Fruit fly (Drosophila melanogaster) Kc167 (cell line): ENCODE measurements around the gene CG34300.

Experiments used
- Myc ChIP-seq: fragments of >200 bp; optimal IDR thresholded peaks from 2 replicates; lab custom pipeline; 2017; ENCODE audit warnings: missing external identifiers
- Sin3A ChIP-seq: fragments of >200 bp; optimal IDR thresholded peaks from 2 replicates; lab custom pipeline; 2018; ENCODE audit warnings: missing external identifiers
- h ChIP-seq: fragments of >200 bp; optimal IDR thresholded peaks from 3 replicates; lab custom pipeline; 2018; ENCODE audit warnings: missing external identifiers
- insv ChIP-seq: fragments of >200 bp; optimal IDR thresholded peaks from 3 replicates; lab custom pipeline; 2018; ENCODE audit warnings: missing external identifiers
- psq ChIP-seq: fragments of >200 bp; optimal IDR thresholded peaks from 2 replicates; lab custom pipeline; 2017; ENCODE audit warnings: missing external identifiers
- ttk ChIP-seq: sonication (Bioruptor generic); optimal IDR thresholded peaks from 2 replicates; lab custom pipeline; 2017; ENCODE audit warnings: missing external identifiers

CG34300 gene

DNA sequence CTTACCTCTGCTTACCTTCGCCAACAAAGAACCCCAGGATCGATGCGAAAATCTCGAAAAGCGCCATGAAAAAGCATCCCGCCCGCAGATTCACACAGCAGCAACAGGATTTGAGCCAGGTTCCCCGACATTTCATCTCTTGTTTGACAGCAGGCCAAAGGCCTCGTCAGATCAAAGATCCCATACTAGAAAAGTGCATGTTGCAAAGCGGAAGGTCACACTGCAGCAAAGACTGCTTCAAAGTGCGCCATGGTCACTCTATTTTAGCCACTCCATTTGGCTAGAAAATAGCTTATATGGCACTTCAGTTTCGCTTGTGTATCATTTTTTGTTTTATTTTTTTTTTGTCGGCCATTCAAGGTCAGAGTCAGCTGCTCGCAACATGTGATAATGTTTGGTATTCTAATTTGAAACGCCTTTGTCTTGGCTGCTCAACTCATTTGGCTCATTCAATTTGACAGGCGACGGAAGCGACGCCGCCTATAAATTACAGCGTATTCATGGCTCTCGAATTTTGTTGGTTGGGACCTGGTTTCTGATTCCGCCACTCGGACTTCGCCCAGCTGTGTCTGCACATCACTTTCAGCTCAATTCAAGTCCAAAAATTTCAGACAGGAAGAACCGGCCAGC is at the start of gene CG34300:
Gene CG34300 (minus strand): TSS at position 136 of the 630 bp plus-strand sequence.
- TF ChIP-seq insv (no peak), psq (lab: Kevin White, UChicago) (no peak), Myc (lab: Kevin White, UChicago) (no peak)

DNA sequence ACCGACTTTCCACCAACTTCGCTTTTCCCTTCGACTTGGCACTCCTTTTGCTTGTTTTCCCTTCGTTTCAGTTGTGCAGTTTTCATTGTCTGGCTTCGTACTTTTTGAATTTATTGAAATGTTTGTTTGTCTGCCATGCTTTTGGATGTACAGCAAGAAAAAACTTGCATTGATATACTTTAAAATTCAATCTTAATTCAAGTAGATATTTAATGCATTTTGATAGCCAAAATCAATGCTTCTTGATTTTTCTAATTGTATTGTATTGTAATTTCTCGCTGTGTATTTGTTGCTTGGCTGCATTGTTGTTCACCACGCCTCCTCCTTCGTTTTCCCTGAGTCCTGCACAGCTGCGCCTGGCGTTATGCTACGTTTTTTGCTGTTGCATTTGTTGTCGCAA is 48.3 kb upstream of the CG34300 start:
- no peak for TF ChIP-seq ttk

DNA sequence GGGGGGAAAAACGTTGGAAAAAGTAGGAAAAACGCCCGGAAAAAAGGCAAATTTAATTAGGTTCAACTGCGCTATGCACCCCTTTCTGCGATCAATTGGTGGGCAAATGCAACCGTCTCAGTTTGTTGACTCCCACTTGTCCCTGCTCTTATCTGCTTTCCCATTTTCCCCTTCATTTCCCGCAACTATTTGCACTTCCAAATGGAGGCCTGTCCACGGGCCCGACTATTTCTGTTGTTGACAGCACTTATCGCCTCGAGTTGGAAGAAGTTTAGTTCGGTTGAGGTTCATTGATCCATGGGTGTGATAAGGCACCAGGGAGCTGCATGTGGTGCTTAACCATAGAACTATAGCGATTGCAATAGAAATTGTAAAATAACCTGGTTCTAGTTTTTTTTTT is 46.2 kb upstream of the CG34300 start:
- TF ChIP-seq ttk, result no peak
- no peak for TF ChIP-seq Sin3A
- no peak for TF ChIP-seq psq (lab: Kevin White, UChicago)
- no peak for TF ChIP-seq h (lab: Kevin White, UChicago)
- TF ChIP-seq Myc (lab: Kevin White, UChicago), result no peak
- no peak for TF ChIP-seq insv

DNA sequence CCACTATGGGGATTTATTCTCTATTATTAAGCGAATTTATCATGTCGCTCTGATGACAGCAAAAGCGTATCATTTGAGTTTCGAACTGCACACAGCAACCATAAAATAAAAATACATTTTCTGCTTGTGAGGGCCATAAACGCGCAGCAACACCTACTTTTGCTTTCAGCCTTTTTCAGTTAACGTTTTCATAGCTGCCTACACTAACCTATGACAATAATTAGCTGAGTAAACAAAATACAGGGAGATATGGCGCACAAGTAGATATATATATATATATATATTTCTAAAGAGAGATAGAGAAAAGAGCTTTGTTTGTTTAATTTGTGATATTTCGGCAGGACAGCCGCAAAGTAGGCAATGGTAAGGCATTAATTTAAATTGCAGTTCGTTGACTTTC is 39.0 kb upstream of the CG34300 start:
- no peak for TF ChIP-seq Sin3A
- no peak for TF ChIP-seq h (lab: Kevin White, UChicago)
- no peak for TF ChIP-seq psq (lab: Kevin White, UChicago)
- no peak for TF ChIP-seq ttk
- TF ChIP-seq insv, result no peak
- TF ChIP-seq Myc (lab: Kevin White, UChicago), result no peak

DNA sequence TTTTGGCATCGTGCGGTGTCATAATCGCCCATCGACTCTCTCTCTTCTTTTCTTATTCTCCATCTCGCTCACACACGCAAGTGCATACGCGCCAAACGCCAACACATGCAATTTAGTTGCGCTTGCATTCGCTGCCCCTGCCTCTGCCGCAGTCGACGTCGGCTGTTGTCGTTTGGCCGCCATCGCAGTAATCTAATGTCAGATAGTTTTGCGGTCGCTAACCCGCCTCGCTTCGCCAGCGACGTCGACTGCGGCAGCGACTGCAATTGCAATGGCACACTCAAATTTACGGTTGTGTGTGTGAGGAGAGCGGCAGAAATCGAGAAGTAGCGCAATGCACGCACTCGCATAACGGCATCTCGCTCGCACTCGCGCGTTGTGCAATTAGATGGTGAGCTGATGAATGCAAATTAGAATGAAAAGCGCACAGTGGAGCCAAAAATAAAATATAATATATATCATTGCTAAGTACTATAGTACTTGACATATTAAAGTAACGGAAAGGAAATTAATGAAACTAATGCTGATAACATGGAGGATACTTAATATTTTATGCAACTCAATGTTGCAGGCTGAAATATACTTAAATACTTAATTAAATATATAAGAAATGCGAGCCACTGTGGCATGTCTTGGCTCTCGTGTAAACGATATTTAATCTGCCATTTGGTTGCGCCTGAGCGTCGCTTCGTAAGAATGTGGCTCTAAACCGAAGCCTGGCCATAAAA is 37.9 kb upstream of the CG34300 start:
- TF ChIP-seq psq (lab: Kevin White, UChicago) (no peak), Myc (lab: Kevin White, UChicago) (no peak), Sin3A (no peak), h (lab: Kevin White, UChicago) (no peak), insv (no peak), ttk (no peak)

DNA sequence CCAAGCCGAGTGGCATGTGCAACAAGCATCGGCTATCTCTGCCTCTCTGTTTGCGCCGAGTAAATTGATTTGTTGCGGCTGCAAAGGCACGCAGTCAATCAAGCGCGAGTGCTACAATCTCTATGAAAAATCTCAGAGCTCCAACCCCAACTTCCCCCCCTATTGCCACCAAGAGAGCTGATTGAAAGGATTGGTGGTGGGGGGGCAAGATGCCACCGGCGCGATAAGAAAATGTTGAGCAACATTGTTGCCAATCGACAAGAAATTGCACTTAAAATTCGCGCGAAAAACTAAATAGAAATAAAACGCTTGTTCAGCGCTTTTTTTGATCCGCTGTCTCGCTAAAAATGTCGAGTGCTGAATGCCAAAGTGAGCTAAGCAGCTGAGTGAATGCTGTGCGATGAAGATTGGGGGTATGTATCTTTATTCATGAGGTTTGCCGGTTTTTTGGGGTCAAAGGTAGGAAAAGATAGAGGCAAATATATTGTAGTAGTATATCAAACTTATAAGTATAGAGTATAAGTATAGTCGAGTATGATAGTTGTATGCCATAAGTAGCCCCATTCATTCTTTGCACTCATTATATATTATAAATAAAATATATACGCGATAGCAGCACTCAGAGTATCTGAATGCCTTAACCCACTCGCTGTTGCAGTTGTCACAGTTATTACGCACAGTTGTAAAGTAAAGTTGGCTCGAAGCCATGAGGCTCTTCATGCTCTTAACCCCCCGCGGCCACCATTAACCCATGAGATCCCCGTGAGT is 37.2 kb upstream of the CG34300 start:
- TF ChIP-seq ttk, result no peak

DNA sequence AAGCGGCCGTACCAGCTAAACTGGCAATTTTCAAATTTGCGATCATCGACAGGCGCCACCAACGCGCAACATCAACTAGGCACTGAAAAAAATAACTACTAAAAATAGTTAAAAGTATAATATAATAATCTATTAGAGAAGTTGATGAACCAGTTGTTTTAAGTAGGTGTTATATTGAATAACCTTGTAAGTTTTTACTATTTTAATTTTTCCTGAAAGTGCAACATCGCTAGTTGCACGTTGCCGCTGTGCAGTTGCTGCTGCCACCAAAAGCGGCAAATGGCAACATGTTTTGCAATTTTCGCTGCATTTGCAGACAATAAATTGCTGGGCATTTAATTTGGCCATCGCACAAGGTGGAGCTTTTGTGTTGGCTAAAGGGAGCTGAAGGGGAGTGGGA is 36.6 kb upstream of the CG34300 start:
- TF ChIP-seq h (lab: Kevin White, UChicago) (no peak), psq (lab: Kevin White, UChicago) (no peak), Myc (lab: Kevin White, UChicago) (no peak), insv (no peak), Sin3A (no peak), ttk (no peak)

DNA sequence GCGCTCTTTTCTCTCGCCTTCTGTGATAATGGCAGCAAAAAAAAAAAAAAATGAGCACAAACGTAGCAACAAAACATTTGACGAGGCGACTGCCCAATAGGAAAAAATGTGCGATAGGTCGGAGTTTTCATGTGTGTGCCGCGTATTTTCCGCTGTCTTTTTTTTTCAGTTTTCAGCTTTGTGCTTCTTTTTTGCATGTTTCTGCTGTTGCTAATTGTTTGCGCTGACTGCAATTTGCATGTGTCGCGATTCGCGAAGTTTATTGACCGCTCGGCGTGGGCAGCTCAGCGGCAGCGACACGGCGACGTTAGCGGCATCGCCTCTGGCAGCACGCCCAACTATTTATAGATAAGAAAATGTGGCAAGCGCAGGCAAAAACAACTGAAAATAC is 32.2 kb upstream of the CG34300 start:
- TF ChIP-seq h (lab: Kevin White, UChicago) (no peak), insv (no peak), Sin3A (no peak), psq (lab: Kevin White, UChicago) (no peak), Myc (lab: Kevin White, UChicago) (no peak), ttk (no peak)

DNA sequence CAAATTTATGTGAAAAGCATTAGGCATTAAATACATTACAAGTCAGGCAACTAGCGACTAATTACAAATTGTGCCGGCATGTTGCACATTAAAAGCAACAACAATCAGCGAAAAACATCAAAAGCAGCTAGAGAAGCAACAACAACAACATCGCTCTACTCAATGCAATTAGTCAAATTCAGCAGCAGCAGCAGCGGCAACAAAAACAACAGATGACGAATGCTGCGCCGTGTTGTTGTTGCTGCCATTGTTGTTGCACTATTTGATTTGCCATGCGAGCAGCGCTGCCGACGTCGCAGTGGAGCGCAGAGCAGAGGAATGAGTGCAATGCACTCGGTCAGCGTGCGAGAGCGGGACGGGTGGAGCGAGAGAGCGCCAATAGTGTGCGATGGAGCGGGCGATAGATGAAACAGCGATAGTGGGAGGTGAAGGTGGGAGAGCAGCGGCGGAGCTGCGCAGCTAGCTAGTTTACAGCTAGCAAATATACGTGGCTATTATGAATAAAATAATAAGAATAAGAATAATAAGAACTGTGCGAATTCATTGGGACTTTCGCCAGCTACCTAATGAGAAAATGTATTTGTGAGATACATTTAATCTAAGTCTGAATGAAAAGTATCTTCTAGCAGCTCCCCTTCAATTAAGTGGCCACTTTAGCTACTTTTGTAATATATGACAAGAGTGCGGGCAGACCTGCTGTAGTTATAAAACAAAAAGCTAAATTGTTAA is 31.6 kb upstream of the CG34300 start:
- no peak for TF ChIP-seq ttk
- TF ChIP-seq Sin3A, result no peak
- TF ChIP-seq insv, result no peak
- no peak for TF ChIP-seq h (lab: Kevin White, UChicago)
- TF ChIP-seq Myc (lab: Kevin White, UChicago), result no peak
- TF ChIP-seq psq (lab: Kevin White, UChicago), result no peak

DNA sequence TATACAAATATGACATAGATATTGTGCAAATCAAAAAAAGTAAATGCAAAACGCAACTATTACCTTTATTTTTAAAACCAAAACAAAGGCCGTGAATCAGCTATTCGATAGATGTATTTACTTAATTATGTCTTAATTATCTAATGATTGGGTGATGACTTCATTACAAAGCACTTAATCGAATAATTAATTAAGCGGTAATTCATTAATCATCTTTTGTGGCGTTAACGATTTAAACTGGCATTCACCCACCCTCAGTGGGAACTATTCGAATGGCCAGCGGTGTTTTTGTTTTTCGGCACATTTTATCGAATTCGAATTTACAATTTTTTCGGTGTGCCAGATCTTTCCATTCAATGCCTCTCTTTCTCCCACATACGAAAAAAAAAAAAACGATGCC is 31.0 kb upstream of the CG34300 start:
- no peak for TF ChIP-seq psq (lab: Kevin White, UChicago)
- TF ChIP-seq Sin3A, result no peak
- TF ChIP-seq insv, result no peak
- TF ChIP-seq Myc (lab: Kevin White, UChicago), result no peak
- TF ChIP-seq h (lab: Kevin White, UChicago), result no peak
- TF ChIP-seq ttk, result no peak

DNA sequence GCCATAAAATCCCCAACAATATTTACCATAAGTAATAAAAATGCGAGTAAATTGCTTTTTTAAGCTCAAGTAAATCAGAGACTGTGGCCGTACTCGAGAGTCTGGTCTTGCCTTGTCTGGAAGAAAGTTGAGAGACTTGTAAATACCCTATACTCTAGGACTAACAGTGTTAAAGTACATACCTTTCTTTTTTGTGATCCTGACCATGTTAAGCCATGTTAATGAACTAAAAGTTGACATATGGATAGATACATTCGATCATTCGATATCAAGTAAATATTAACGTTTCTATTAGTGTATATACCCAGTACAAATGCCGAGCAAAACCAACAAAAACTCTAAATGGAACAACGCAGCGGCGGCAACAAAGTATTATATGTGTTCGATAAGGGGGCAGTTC is 29.7 kb upstream of the CG34300 start:
- TF ChIP-seq psq (lab: Kevin White, UChicago) (no peak), insv (no peak), Myc (lab: Kevin White, UChicago) (no peak), h (lab: Kevin White, UChicago) (no peak), ttk (no peak), Sin3A (no peak)

DNA sequence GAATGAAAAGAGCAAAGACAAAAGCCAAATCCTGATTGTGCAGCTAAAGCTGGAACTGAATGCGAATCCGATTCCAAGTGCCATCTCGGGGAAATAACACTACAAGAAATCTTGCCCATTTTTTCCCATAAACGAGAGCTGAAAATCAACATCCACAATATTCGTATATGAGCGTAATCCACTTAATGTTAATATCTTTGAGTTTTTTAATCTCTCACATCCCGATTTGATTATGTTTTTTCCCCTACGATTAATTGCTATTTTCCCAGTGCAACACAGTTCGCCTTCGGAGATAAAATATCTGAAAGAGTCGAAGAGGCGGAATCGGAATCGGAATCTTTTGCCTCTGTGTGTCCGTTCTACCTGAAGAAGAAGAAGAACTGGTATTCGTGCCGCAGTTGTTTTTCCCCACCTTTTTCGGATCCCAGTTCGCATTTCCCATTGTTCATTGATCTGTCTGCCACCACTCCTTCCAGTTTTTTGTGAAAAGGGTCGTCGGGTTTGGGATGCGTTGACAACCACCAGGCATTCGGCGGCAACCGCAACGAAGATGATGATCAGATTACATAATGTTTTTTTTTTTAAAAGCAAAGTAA is 28.0 kb upstream of the CG34300 start:
- TF ChIP-seq Myc (lab: Kevin White, UChicago) (no peak), psq (lab: Kevin White, UChicago) (no peak), ttk (no peak), Sin3A (no peak), h (lab: Kevin White, UChicago) (no peak), insv (no peak)
